Fruit fly (Drosophila melanogaster) whole organism, embryonic: ENCODE results near the gene Cep290.
A peak's percentile ranks its signal among the peaks of the same experiment; 100 is the strongest.

Experiments
- Aef1 ChIP-seq: fragments of 200-800 bp; sonication (Bioruptor generic); IDR thresholded peaks from 3 replicates; pipeline ENCODE4 v1.3.6; 2022; ENCODE audit warnings: missing biosample characterization, missing genetic modification characterization
- CG11723 ChIP-seq: fragments of 200-800 bp; sonication (Bioruptor generic); optimal IDR thresholded peaks from 2 replicates; lab custom pipeline; 2017; ENCODE audit warnings: missing biosample characterization, mild to moderate bottlenecking, missing genetic modification characterization
- CG14965 ChIP-seq: fragments of 200-800 bp; sonication (Bioruptor generic); optimal IDR thresholded peaks from 2 replicates; lab custom pipeline; 2016; ENCODE audit warnings: missing biosample characterization, missing genetic modification characterization, borderline replicate concordance
- CG15011 ChIP-seq: fragments of 200-800 bp; sonication (Bioruptor generic); optimal IDR thresholded peaks from 3 replicates; lab custom pipeline; 2018; ENCODE audit warnings: missing biosample characterization, mild to moderate bottlenecking, missing genetic modification characterization
- CG15073 ChIP-seq: fragments of 200-800 bp; sonication (Bioruptor generic); optimal IDR thresholded peaks from 2 replicates; lab custom pipeline; 2016; ENCODE audit warnings: missing biosample characterization, missing genetic modification characterization
- CG15601 ChIP-seq: fragments of 200-800 bp; sonication (Bioruptor generic); optimal IDR thresholded peaks from 3 replicates; lab custom pipeline; 2019; ENCODE audit warnings: missing biosample characterization, mild to moderate bottlenecking, missing genetic modification characterization, moderate library complexity
- CG1602 ChIP-seq: fragments of 200-800 bp; sonication (Bioruptor generic); optimal IDR thresholded peaks from 3 replicates; lab custom pipeline; 2016; ENCODE audit warnings: missing biosample characterization, missing genetic modification characterization
- CG17361 ChIP-seq: fragments of 200-800 bp; sonication (Bioruptor generic); IDR thresholded peaks from 3 replicates; pipeline ENCODE4 v1.3.6; 2022; ENCODE audit warnings: missing biosample characterization, missing genetic modification characterization
- CG17612 ChIP-seq: fragments of 200-800 bp; sonication (Bioruptor generic); IDR thresholded peaks from 2 replicates; pipeline ENCODE4 v1.3.6; 2022; ENCODE audit warnings: missing biosample characterization, missing genetic modification characterization
- CG2116 ChIP-seq: fragments of 200-800 bp; sonication (Bioruptor generic); optimal IDR thresholded peaks from 3 replicates; lab custom pipeline; 2018; ENCODE audit warnings: missing biosample characterization, mild to moderate bottlenecking, missing genetic modification characterization
- CG2129 ChIP-seq: fragments of 200-800 bp; sonication (Bioruptor generic); IDR thresholded peaks from 2 replicates; pipeline ENCODE4 v1.3.6; 2022; ENCODE audit warnings: missing biosample characterization, missing genetic modification characterization; ENCODE audit not compliant: partially characterized antibody
- CG6765 ChIP-seq: fragments of 200-800 bp; sonication (Bioruptor generic); optimal IDR thresholded peaks from 3 replicates; lab custom pipeline; 2017; ENCODE audit warnings: missing biosample characterization, mild to moderate bottlenecking, missing genetic modification characterization
- CG7745 ChIP-seq: fragments of 200-800 bp; sonication (Bioruptor generic); optimal IDR thresholded peaks from 2 replicates; lab custom pipeline; 2018; ENCODE audit warnings: missing biosample characterization, mild to moderate bottlenecking, missing genetic modification characterization, moderate library complexity
- CG7786 ChIP-seq: fragments of 200-800 bp; sonication (Bioruptor generic); optimal IDR thresholded peaks from 2 replicates; lab custom pipeline; 2016; ENCODE audit warnings: missing biosample characterization, missing genetic modification characterization
- CG7987 ChIP-seq: fragments of 200-800 bp; sonication (Bioruptor generic); optimal IDR thresholded peaks from 2 replicates; lab custom pipeline; 2018; ENCODE audit warnings: missing biosample characterization, mild to moderate bottlenecking, missing genetic modification characterization, moderate library complexity
- CG8089 ChIP-seq: fragments of 200-800 bp; sonication (Bioruptor generic); optimal IDR thresholded peaks from 3 replicates; lab custom pipeline; 2016; ENCODE audit warnings: missing biosample characterization, missing genetic modification characterization
- Chrac-16 ChIP-seq: fragments of 200-800 bp; sonication (Bioruptor generic); optimal IDR thresholded peaks from 3 replicates; lab custom pipeline; 2016; ENCODE audit warnings: missing biosample characterization, missing genetic modification characterization
- CoRest ChIP-seq: fragments of 200-800 bp; sonication (Bioruptor generic); optimal IDR thresholded peaks from 3 replicates; lab custom pipeline; 2018; ENCODE audit warnings: missing biosample characterization, mild to moderate bottlenecking, missing genetic modification characterization, moderate library complexity
- Dp ChIP-seq: fragments of 200-800 bp; sonication (Bioruptor generic); optimal IDR thresholded peaks from 2 replicates; lab custom pipeline; 2018; ENCODE audit warnings: missing biosample characterization, mild to moderate bottlenecking, missing genetic modification characterization, moderate library complexity
- Elba2 ChIP-seq: fragments of 200-800 bp; sonication (Bioruptor generic); optimal IDR thresholded peaks from 3 replicates; lab custom pipeline; 2016; ENCODE audit warnings: missing biosample characterization, missing genetic modification characterization
- Hand ChIP-seq: fragments of 200-800 bp; sonication (Bioruptor generic); optimal IDR thresholded peaks from 2 replicates; lab custom pipeline; 2017; ENCODE audit warnings: mild to moderate bottlenecking, missing biosample characterization, missing genetic modification reagents, missing genetic modification characterization
- Hr3 ChIP-seq: fragments of 200-800 bp; sonication (Bioruptor generic); optimal IDR thresholded peaks from 3 replicates; lab custom pipeline; 2016; ENCODE audit warnings: missing biosample characterization, missing genetic modification characterization
- Lpt ChIP-seq: fragments of >200 bp; optimal IDR thresholded peaks from 2 replicates; lab custom pipeline; 2018; ENCODE audit warnings: missing biosample characterization, missing genetic modification characterization
- Mad ChIP-seq: fragments of 200-800 bp; sonication (Bioruptor generic); optimal IDR thresholded peaks from 2 replicates; lab custom pipeline; 2016; ENCODE audit warnings: missing biosample characterization, missing genetic modification characterization
- Med ChIP-seq: fragments of 200-800 bp; sonication (Bioruptor generic); peaks from one replicate; lab custom pipeline; 2016; ENCODE audit warnings: missing biosample characterization, missing genetic modification characterization, mild to moderate bottlenecking, inconsistent platforms, moderate library complexity
- Nf-YA ChIP-seq: fragments of 200-800 bp; sonication (Bioruptor generic); IDR thresholded peaks from 2 replicates; pipeline ENCODE4 v1.3.6; 2022; ENCODE audit warnings: missing biosample characterization, missing genetic modification characterization
- Nf-YB ChIP-seq: fragments of 200-800 bp; sonication (Bioruptor generic); optimal IDR thresholded peaks from 3 replicates; lab custom pipeline; 2019; ENCODE audit warnings: missing biosample characterization, mild to moderate bottlenecking, missing genetic modification characterization, moderate library complexity
- Rfx ChIP-seq: fragments of 200-800 bp; sonication (Bioruptor generic); IDR thresholded peaks from 2 replicates; pipeline ENCODE4 v1.3.6; 2022; ENCODE audit warnings: missing biosample characterization, missing genetic modification characterization
- Xrp1 ChIP-seq: fragments of 200-800 bp; sonication (Bioruptor generic); IDR thresholded peaks from 2 replicates; pipeline ENCODE4 v1.3.6; 2022; ENCODE audit warnings: missing biosample characterization, missing genetic modification characterization
- abd-A ChIP-seq: fragments of 200-800 bp; sonication (Bioruptor generic); optimal IDR thresholded peaks from 3 replicates; lab custom pipeline; 2019; ENCODE audit warnings: missing biosample characterization, mild to moderate bottlenecking, missing genetic modification characterization, moderate library complexity
- ash1 ChIP-seq: fragments of 200-800 bp; sonication (Bioruptor generic); optimal IDR thresholded peaks from 2 replicates; lab custom pipeline; 2018; ENCODE audit warnings: missing biosample characterization, mild to moderate bottlenecking, missing genetic modification characterization
- crp ChIP-seq, 2 experiments: fragments of 200-800 bp; sonication (Bioruptor generic); optimal IDR thresholded peaks; 2 replicates in 1 of 2; 3 replicates in 1 of 2; lab custom pipeline; 2017; ENCODE audit warnings: missing biosample characterization in 2 of 2, missing genetic modification characterization in 2 of 2, mild to moderate bottlenecking in 1 of 2, moderate library complexity in 1 of 2
- disco-r ChIP-seq: fragments of 200-800 bp; sonication (Bioruptor generic); optimal IDR thresholded peaks from 2 replicates; lab custom pipeline; 2016; ENCODE audit warnings: missing biosample characterization, missing genetic modification characterization
- gem ChIP-seq: fragments of 200-800 bp; sonication (Bioruptor generic); optimal IDR thresholded peaks from 2 replicates; lab custom pipeline; 2019; ENCODE audit warnings: missing biosample characterization, mild to moderate bottlenecking, missing genetic modification characterization, moderate library complexity
- gfzf ChIP-seq: fragments of 200-800 bp; sonication (Bioruptor generic); optimal IDR thresholded peaks from 2 replicates; lab custom pipeline; 2016; ENCODE audit warnings: missing biosample characterization, mild to moderate bottlenecking, missing genetic modification characterization, moderate library complexity
- hbn ChIP-seq: fragments of 200-800 bp; sonication (Bioruptor generic); IDR thresholded peaks from 2 replicates; pipeline ENCODE4 v1.3.6; 2022; ENCODE audit warnings: missing biosample characterization, missing genetic modification characterization; ENCODE audit not compliant: partially characterized antibody
- hkb ChIP-seq, 2 experiments: fragments of 200-800 bp in 1 of 2; fragments of >200 bp in 1 of 2; sonication (Bioruptor generic) in 1 of 2; IDR thresholded peaks in 1 of 2; optimal IDR thresholded peaks in 1 of 2; 2 replicates each; pipeline versions ENCODE4 v1.3.6 to Lab custom; 2017 to 2022; ENCODE audit warnings: missing biosample characterization in 1 of 2, missing genetic modification characterization in 1 of 2
- inv ChIP-seq: fragments of 200-800 bp; sonication (Bioruptor generic); IDR thresholded peaks from 2 replicates; pipeline ENCODE4 v1.3.6; 2022; ENCODE audit warnings: missing biosample characterization, missing genetic modification characterization; ENCODE audit not compliant: partially characterized antibody
- jing ChIP-seq: fragments of 200-800 bp; sonication (Bioruptor generic); optimal IDR thresholded peaks from 2 replicates; lab custom pipeline; 2018; ENCODE audit warnings: missing biosample characterization, mild to moderate bottlenecking, missing genetic modification characterization
- jumu ChIP-seq: fragments of 200-800 bp; sonication (Bioruptor generic); optimal IDR thresholded peaks from 3 replicates; lab custom pipeline; 2016; ENCODE audit warnings: missing biosample characterization, missing genetic modification characterization
- odd ChIP-seq: fragments of 200-800 bp; sonication (Bioruptor generic); optimal IDR thresholded peaks from 2 replicates; lab custom pipeline; 2017; ENCODE audit warnings: missing biosample characterization, mild to moderate bottlenecking, missing genetic modification characterization
- org-1 ChIP-seq: fragments of 200-800 bp; sonication (Bioruptor generic); optimal IDR thresholded peaks from 2 replicates; lab custom pipeline; 2017; ENCODE audit warnings: missing biosample characterization, missing genetic modification characterization
- p53 ChIP-seq: fragments of 200-800 bp; sonication (Bioruptor generic); optimal IDR thresholded peaks from 2 replicates; lab custom pipeline; 2016; ENCODE audit warnings: missing biosample characterization, missing genetic modification characterization
- scrt ChIP-seq: fragments of 200-800 bp; sonication (Bioruptor generic); optimal IDR thresholded peaks from 2 replicates; lab custom pipeline; 2018; ENCODE audit warnings: missing biosample characterization, mild to moderate bottlenecking, missing genetic modification characterization, moderate library complexity
- sisA ChIP-seq: fragments of 200-800 bp; sonication (Bioruptor generic); IDR thresholded peaks from 2 replicates; pipeline ENCODE4 v1.3.6; 2022; ENCODE audit warnings: missing biosample characterization, missing genetic modification characterization
- slp2 ChIP-seq: fragments of 200-800 bp; sonication (Bioruptor generic); optimal IDR thresholded peaks from 2 replicates; lab custom pipeline; 2016; ENCODE audit warnings: missing biosample characterization, missing genetic modification characterization
- unc-4 ChIP-seq: fragments of 200-800 bp; sonication (Bioruptor generic); IDR thresholded peaks from 2 replicates; pipeline ENCODE4 v1.3.6; 2022; ENCODE audit warnings: missing biosample characterization, missing genetic modification characterization; ENCODE audit not compliant: partially characterized antibody
- wdn ChIP-seq: fragments of 200-800 bp; sonication (Bioruptor generic); IDR thresholded peaks from 2 replicates; pipeline ENCODE4 v1.3.6; 2022; ENCODE audit warnings: missing biosample characterization, missing genetic modification characterization
- z ChIP-seq: fragments of 200-800 bp; sonication (Bioruptor generic); IDR thresholded peaks from 3 replicates; pipeline ENCODE4 v1.3.6; 2022; ENCODE audit warnings: missing biosample characterization, missing genetic modification characterization

Cep290 gene

dm6 chr3L:837552-838187, 6.1 kb upstream of the Cep290 start, which contains the start of the genes CG13901 and CG13887 (continued):
- TF ChIP-seq gfzf = peak; percentile 40
- peak; percentile 87 for TF ChIP-seq CG8089 (GFP tag; lab: Kevin White, UChicago)
- peak; percentile 93 for TF ChIP-seq CoRest (tag; lab: Kevin White, UChicago)
- TF ChIP-seq inv = no peak
- peak; percentile 94 for TF ChIP-seq Rfx (GFP tag; lab: Robert Waterston, UW)
- no peak for TF ChIP-seq hbn (GFP tag; lab: Robert Waterston, UW)
- TF ChIP-seq CG7987 (GFP tag; lab: Kevin White, UChicago) = peak; percentile 84
- TF ChIP-seq Mad (GFP tag; lab: Kevin White, UChicago) = peak; percentile 77
- TF ChIP-seq scrt (GFP tag; lab: Kevin White, UChicago) = no peak
- peak; percentile 80 for TF ChIP-seq org-1
- TF ChIP-seq ash1 (GFP tag; lab: Kevin White, UChicago) = peak; percentile 33
- TF ChIP-seq z (GFP tag; lab: Robert Waterston, UW) = no peak
- peak; percentile 65 for TF ChIP-seq Hand
- TF ChIP-seq CG2129 (GFP tag; lab: Robert Waterston, UW) = no peak
- TF ChIP-seq wdn (GFP tag; lab: Robert Waterston, UW) = peak; percentile 79
- TF ChIP-seq CG15601 (tag; lab: Kevin White, UChicago) = peak; percentile 90
- peak; percentile 93 for TF ChIP-seq Hr3 (GFP tag; lab: Kevin White, UChicago)
- no peak for TF ChIP-seq odd
- TF ChIP-seq CG14965 = no peak
- TF ChIP-seq sisA (GFP tag; lab: Robert Waterston, UW) = peak; percentile 86
- no peak for TF ChIP-seq abd-A
- peak; percentile 70 for TF ChIP-seq Nf-YB (GFP tag; lab: Kevin White, UChicago)
- TF ChIP-seq CG7745 (tag; lab: Kevin White, UChicago) = no peak
- peak; percentile 92 for TF ChIP-seq jumu (GFP tag; lab: Kevin White, UChicago)
- TF ChIP-seq Med (GFP tag; lab: Kevin White, UChicago) = peak; percentile 97
- TF ChIP-seq CG15073 (GFP tag; lab: Kevin White, UChicago) = peak; percentile 59
- peak in 1 of 2 experiments; percentile 70 for TF ChIP-seq crp (GFP tag; optimal IDR thresholded peaks at IDR 0.05; lab: Kevin White, UChicago)
- peak; percentile 93 for TF ChIP-seq gem (tag; lab: Kevin White, UChicago)
- TF ChIP-seq Aef1 = peak; percentile 86
- peak; percentile 70 for TF ChIP-seq Dp (GFP tag; lab: Kevin White, UChicago)
- peak; percentile 88 for TF ChIP-seq hkb (optimal IDR thresholded peaks at IDR 0.05; lab: Kevin White, UChicago)
- TF ChIP-seq hkb (GFP tag; IDR thresholded peaks at IDR 0.05; lab: Robert Waterston, UW) = peak; percentile 81
- TF ChIP-seq CG2116 (GFP tag; lab: Kevin White, UChicago) = peak; percentile 87
- TF ChIP-seq Xrp1 = peak; percentile 90
- TF ChIP-seq unc-4 (GFP tag; lab: Robert Waterston, UW) = no peak
- peak; percentile 85 for TF ChIP-seq CG6765 (GFP tag; lab: Kevin White, UChicago)
- peak; percentile 91 for TF ChIP-seq CG17361
- peak; percentile 91 for TF ChIP-seq CG7786
- peak; percentile 88 for TF ChIP-seq CG1602 (GFP tag; lab: Kevin White, UChicago)
- TF ChIP-seq slp2 (GFP tag; lab: Kevin White, UChicago) = peak; percentile 93
- TF ChIP-seq Nf-YA (GFP tag; lab: Robert Waterston, UW) = peak; percentile 77
- peak; percentile 77 for TF ChIP-seq p53 (GFP tag; lab: Kevin White, UChicago)
- no peak for TF ChIP-seq jing
- TF ChIP-seq CG15011 (GFP tag; lab: Kevin White, UChicago) = no peak
- no peak for TF ChIP-seq CG11723 (GFP tag; lab: Kevin White, UChicago)
- peak; percentile 94 for TF ChIP-seq Chrac-16 (GFP tag; lab: Kevin White, UChicago)
- TF ChIP-seq Elba2 (GFP tag; lab: Kevin White, UChicago) = peak; percentile 49
- peak; percentile 84 for TF ChIP-seq disco-r (GFP tag; lab: Kevin White, UChicago)
- TF ChIP-seq CG17612 (GFP tag; lab: Robert Waterston, UW) = peak; percentile 67
- TF ChIP-seq Lpt (GFP tag; lab: Kevin White, UChicago) = no peak
